Worm (Caenorhabditis elegans) whole organism, late embryonic: ENCODE results near the gene clec-136.
A peak's percentile ranks its signal among the peaks of the same experiment; 100 is the strongest.

ENCODE experiments used
- F13H6.1 ChIP-seq: sonication (generic microtip); optimal IDR thresholded peaks from 2 replicates; lab custom pipeline; 2016; ENCODE audit warnings: missing genetic modification characterization, missing compliant biosample characterization
- K02D7.2 ChIP-seq: sonication (generic microtip); optimal IDR thresholded peaks from 2 replicates; lab custom pipeline; 2017; ENCODE audit warnings: mild to moderate bottlenecking, missing genetic modification characterization, missing compliant biosample characterization
- T23F11.4 ChIP-seq: fragments of 200-800 bp; sonication (Bioruptor generic); optimal IDR thresholded peaks from 2 replicates; lab custom pipeline; 2018; ENCODE audit warnings: mild to moderate bottlenecking, missing genetic modification characterization, missing compliant biosample characterization
- Y22D7AL.16 ChIP-seq: sonication (generic microtip); optimal IDR thresholded peaks from 2 replicates; lab custom pipeline; 2016; ENCODE audit warnings: missing genetic modification characterization, missing compliant biosample characterization
- ama-1 ChIP-seq: fragments of 150-350 bp; optimal IDR thresholded peaks from 2 replicates; lab custom pipeline; 2014
- ceh-14 ChIP-seq: sonication (generic microtip); optimal IDR thresholded peaks from 2 replicates; lab custom pipeline; 2016; ENCODE audit warnings: missing genotype, missing genetic modification characterization, missing compliant biosample characterization
- ceh-18 ChIP-seq: sonication (generic microtip); optimal IDR thresholded peaks from 2 replicates; lab custom pipeline; 2016; ENCODE audit warnings: missing genetic modification characterization, missing compliant biosample characterization
- ceh-2 ChIP-seq: sonication (generic microtip); optimal IDR thresholded peaks from 2 replicates; lab custom pipeline; 2016; ENCODE audit warnings: missing genotype, missing genetic modification characterization, missing compliant biosample characterization
- ceh-22 ChIP-seq: sonication (generic microtip); optimal IDR thresholded peaks from 2 replicates; lab custom pipeline; 2017; ENCODE audit warnings: missing biosample characterization, missing genetic modification characterization
- ceh-30 ChIP-seq: fragments of 150-350 bp; optimal IDR thresholded peaks from 2 replicates; lab custom pipeline; 2014; ENCODE audit warnings: missing biosample characterization, missing genetic modification characterization
- ceh-31 ChIP-seq: sonication (generic microtip); optimal IDR thresholded peaks from 2 replicates; lab custom pipeline; 2016; ENCODE audit warnings: missing genetic modification characterization, missing compliant biosample characterization
- ceh-45 ChIP-seq: fragments of 200-800 bp; sonication (Bioruptor generic); IDR thresholded peaks from 2 replicates; pipeline ENCODE4 v1.3.6; 2022; ENCODE audit warnings: missing genetic modification reagents, missing genetic modification characterization, missing compliant biosample characterization
- elt-2 ChIP-seq: sonication (generic microtip); optimal IDR thresholded peaks from 2 replicates; lab custom pipeline; 2016; ENCODE audit warnings: missing genetic modification reagents, missing genetic modification characterization, missing compliant biosample characterization
- ets-4 ChIP-seq: sonication (generic microtip); optimal IDR thresholded peaks from 2 replicates; lab custom pipeline; 2016; ENCODE audit warnings: missing genetic modification characterization, missing compliant biosample characterization
- fkh-10 ChIP-seq: fragments of 150-350 bp; optimal IDR thresholded peaks from 2 replicates; lab custom pipeline; 2014; ENCODE audit warnings: missing biosample characterization, missing genetic modification reagents, missing genetic modification characterization
- fkh-6 ChIP-seq: sonication (generic microtip); optimal IDR thresholded peaks from 2 replicates; lab custom pipeline; 2016; ENCODE audit warnings: missing genetic modification characterization, missing compliant biosample characterization
- gmeb-2 ChIP-seq: sonication (generic microtip); optimal IDR thresholded peaks from 2 replicates; lab custom pipeline; 2016; ENCODE audit warnings: missing genetic modification characterization, inconsistent platforms, missing compliant biosample characterization
- hlh-13 ChIP-seq: fragments of 200-800 bp; sonication (Bioruptor generic); optimal IDR thresholded peaks from 2 replicates; lab custom pipeline; 2018; ENCODE audit warnings: mild to moderate bottlenecking, missing genetic modification characterization, missing compliant biosample characterization
- hlh-30 ChIP-seq: sonication (generic microtip); optimal IDR thresholded peaks from 2 replicates; lab custom pipeline; 2017; ENCODE audit warnings: antibody characterized with exemption, missing genetic modification characterization, missing compliant biosample characterization; ENCODE audit not compliant: insufficient read depth
- hlh-8 ChIP-seq: sonication (generic microtip); optimal IDR thresholded peaks from 2 replicates; lab custom pipeline; 2016; ENCODE audit warnings: missing genotype, missing genetic modification characterization, missing compliant biosample characterization
- lim-6 ChIP-seq: sonication (generic microtip); optimal IDR thresholded peaks from 2 replicates; lab custom pipeline; 2016; ENCODE audit warnings: missing genetic modification characterization, missing compliant biosample characterization
- lin-11 ChIP-seq: fragments of 200-800 bp; sonication (Bioruptor generic); optimal IDR thresholded peaks from 2 replicates; lab custom pipeline; 2018; ENCODE audit warnings: mild to moderate bottlenecking, missing genetic modification characterization, missing compliant biosample characterization
- madf-2 ChIP-seq: sonication (generic microtip); optimal IDR thresholded peaks from 2 replicates; lab custom pipeline; 2017; ENCODE audit warnings: missing genetic modification characterization, missing compliant biosample characterization
- mec-3 ChIP-seq: sonication (generic microtip); optimal IDR thresholded peaks from 2 replicates; lab custom pipeline; 2016; ENCODE audit warnings: borderline replicate concordance, missing genetic modification characterization, missing compliant biosample characterization
- nfya-1 ChIP-seq: sonication (generic microtip); optimal IDR thresholded peaks from 2 replicates; lab custom pipeline; 2017; ENCODE audit warnings: missing genetic modification characterization, mild to moderate bottlenecking, missing compliant biosample characterization, antibody characterized with exemption, moderate library complexity
- npax-4 ChIP-seq: sonication (generic microtip); optimal IDR thresholded peaks from 2 replicates; lab custom pipeline; 2016; ENCODE audit warnings: missing genetic modification characterization, missing compliant biosample characterization
- odd-2 ChIP-seq: sonication (generic microtip); optimal IDR thresholded peaks from 2 replicates; lab custom pipeline; 2017; ENCODE audit warnings: antibody characterized with exemption, mild to moderate bottlenecking, missing genetic modification characterization, missing compliant biosample characterization
- pag-3 ChIP-seq: sonication (generic microtip); optimal IDR thresholded peaks from 2 replicates; lab custom pipeline; 2016; ENCODE audit warnings: missing compliant biosample characterization, missing genetic modification characterization, borderline replicate concordance
- pat-9 ChIP-seq: fragments of 200-800 bp; sonication (Bioruptor generic); optimal IDR thresholded peaks from 2 replicates; lab custom pipeline; 2018; ENCODE audit warnings: mild to moderate bottlenecking, missing genetic modification characterization, moderate library complexity, missing compliant biosample characterization
- ref-2 ChIP-seq: sonication (generic microtip); optimal IDR thresholded peaks from 2 replicates; lab custom pipeline; 2016; ENCODE audit warnings: missing genetic modification characterization, missing compliant biosample characterization
- rnt-1 ChIP-seq: sonication (generic microtip); optimal IDR thresholded peaks from 2 replicates; lab custom pipeline; 2016; ENCODE audit warnings: missing genetic modification characterization, missing compliant biosample characterization
- syd-9 ChIP-seq: sonication (generic microtip); optimal IDR thresholded peaks from 2 replicates; lab custom pipeline; 2016; ENCODE audit warnings: mild to moderate bottlenecking, missing genetic modification characterization, moderate library complexity, missing compliant biosample characterization
- tbx-2 ChIP-seq: sonication (generic microtip); optimal IDR thresholded peaks from 2 replicates; lab custom pipeline; 2016; ENCODE audit warnings: missing genetic modification characterization, missing compliant biosample characterization
- unc-42 ChIP-seq: sonication (generic microtip); optimal IDR thresholded peaks from 2 replicates; lab custom pipeline; 2016; ENCODE audit warnings: missing genotype, missing genetic modification characterization, missing compliant biosample characterization
- unc-55 ChIP-seq: sonication (generic microtip); optimal IDR thresholded peaks from 2 replicates; lab custom pipeline; 2017; ENCODE audit warnings: missing biosample characterization, missing genetic modification reagents, missing genetic modification characterization
- zip-5 ChIP-seq: sonication (generic microtip); optimal IDR thresholded peaks from 2 replicates; lab custom pipeline; 2016; ENCODE audit warnings: missing genetic modification characterization, missing compliant biosample characterization
- ztf-16 ChIP-seq: sonication (generic microtip); optimal IDR thresholded peaks from 2 replicates; lab custom pipeline; 2017; ENCODE audit warnings: missing genetic modification characterization, missing compliant biosample characterization

The clec-136 gene

ce11 chrII:4584313-4584712 lies 32.0 kb downstream of the clec-136 start:
- peak; percentile 97 for TF ChIP-seq unc-42 (tag; lab: Kevin White, UChicago)
- TF ChIP-seq hlh-30 (tag; lab: Kevin White, UChicago): no peak
- peak; percentile 90 for TF ChIP-seq elt-2 (tag; lab: Kevin White, UChicago)
- peak; percentile 46 for TF ChIP-seq ceh-31 (tag; lab: Kevin White, UChicago)

ce11 chrII:4583203-4583912 lies 33.0 kb downstream of the clec-136 start:
- TF ChIP-seq gmeb-2 (tag; lab: Kevin White, UChicago) (no peak), ceh-45 (GFP tag; lab: Robert Waterston, UW) (no peak), mec-3 (tag; lab: Kevin White, UChicago) (no peak), F13H6.1 (no peak), tbx-2 (tag; lab: Kevin White, UChicago) (no peak), madf-2 (tag; lab: Kevin White, UChicago) (no peak), fkh-10 (no peak), ama-1 (peak; percentile 16), odd-2 (no peak), elt-2 (tag; lab: Kevin White, UChicago) (no peak), nfya-1 (tag; lab: Kevin White, UChicago) (no peak), unc-55 (GFP tag; lab: Kevin White, UChicago) (peak; percentile 3), ceh-14 (no peak)

ce11 chrII:4581090-4581489 lies 35.3 kb downstream of the clec-136 start:
- TF ChIP-seq unc-55 (GFP tag; lab: Kevin White, UChicago) (peak; percentile 30), fkh-6 (tag; lab: Kevin White, UChicago) (no peak), pat-9 (tag; lab: Kevin White, UChicago) (no peak), ztf-16 (tag; lab: Kevin White, UChicago) (no peak), K02D7.2 (tag; lab: Kevin White, UChicago) (no peak), hlh-8 (tag; lab: Kevin White, UChicago) (no peak)

- TF ChIP-seq ceh-22 (tag; lab: Kevin White, UChicago) (peak; percentile 42), ceh-2 (tag; lab: Kevin White, UChicago) (no peak), T23F11.4 (no peak), ceh-18 (tag; lab: Kevin White, UChicago) (no peak), ceh-30 (tag; lab: Kevin White, UChicago) (no peak), odd-2 (no peak), ref-2 (tag; lab: Kevin White, UChicago) (no peak), pag-3 (tag; lab: Kevin White, UChicago) (no peak), hlh-30 (tag; lab: Kevin White, UChicago) (no peak), hlh-13 (no peak), rnt-1 (no peak), lin-11 (tag; lab: Kevin White, UChicago) (no peak), zip-5 (no peak), tbx-2 (tag; lab: Kevin White, UChicago) (peak; percentile 32), Y22D7AL.16 (tag; lab: Kevin White, UChicago) (no peak), syd-9 (tag; lab: Kevin White, UChicago) (no peak), ets-4 (no peak), fkh-10 (no peak), lim-6 (no peak), nfya-1 (tag; lab: Kevin White, UChicago) (peak; percentile 4), npax-4 (tag; lab: Kevin White, UChicago) (no peak)
Observed at ce11 chrII:4579920-4580474, 36.3 kb downstream of the clec-136 start.
